Worm (Caenorhabditis elegans) whole organism, L4 larva: ENCODE measurements around the gene rars-1.

Source experiments
- F37D6.2 ChIP-seq: sonication (generic microtip); optimal IDR thresholded peaks from 2 replicates; lab custom pipeline; 2016; ENCODE audit warnings: mild to moderate bottlenecking, missing genetic modification characterization, missing compliant biosample characterization
- F49E8.2 ChIP-seq: sonication (generic microtip); optimal IDR thresholded peaks from 2 replicates; lab custom pipeline; 2016; ENCODE audit warnings: missing compliant biosample characterization, mild to moderate bottlenecking, missing genetic modification characterization, borderline replicate concordance
- Y105C5A.15 ChIP-seq: fragments of 200-800 bp; sonication (Bioruptor generic); IDR thresholded peaks from 2 replicates; pipeline ENCODE4 v1.3.6; 2022; ENCODE audit warnings: missing genetic modification characterization, missing compliant biosample characterization
- ZK546.5 ChIP-seq, 2 experiments: sonication (generic microtip); optimal IDR thresholded peaks; 2 replicates each; lab custom pipeline; 2017; ENCODE audit warnings: missing biosample characterization in 2 of 2, missing genetic modification characterization in 2 of 2
- ceh-82 ChIP-seq: sonication (generic microtip); optimal IDR thresholded peaks from 2 replicates; lab custom pipeline; 2017; ENCODE audit warnings: missing biosample characterization, missing genetic modification characterization
- cey-2 ChIP-seq: sonication (generic microtip); optimal IDR thresholded peaks from 3 replicates; lab custom pipeline; 2017; ENCODE audit warnings: missing genetic modification characterization, mild to moderate bottlenecking, missing compliant biosample characterization, antibody characterized with exemption, borderline replicate concordance; ENCODE audit not compliant: insufficient read depth
- ctbp-1 ChIP-seq: fragments of 200-800 bp; sonication (Bioruptor generic); IDR thresholded peaks from 2 replicates; pipeline ENCODE4 v1.3.6; 2022; ENCODE audit warnings: missing genetic modification reagents, missing genetic modification characterization, missing compliant biosample characterization
- daf-16 ChIP-seq, 3 experiments: sonication (generic microtip); optimal IDR thresholded peaks; 2 replicates each; lab custom pipeline; 2016 to 2017; ENCODE audit warnings: missing genetic modification characterization in 3 of 3, missing genetic modification reagents in 3 of 3, mild to moderate bottlenecking in 2 of 3, missing compliant biosample characterization in 2 of 3, missing biosample characterization in 1 of 3, moderate library complexity in 1 of 3
- egl-27 ChIP-seq: sonication (generic microtip); optimal IDR thresholded peaks from 3 replicates; lab custom pipeline; 2017; ENCODE audit warnings: missing biosample characterization, missing genetic modification reagents, missing genetic modification characterization
- mdt-29 ChIP-seq: fragments of 200-800 bp; sonication (Bioruptor generic); IDR thresholded peaks from 2 replicates; pipeline ENCODE4 v1.3.6; 2022; ENCODE audit warnings: missing genetic modification reagents, missing genetic modification characterization, missing compliant biosample characterization
- mxl-3 ChIP-seq: fragments of 200-800 bp; sonication (Bioruptor generic); optimal IDR thresholded peaks from 2 replicates; lab custom pipeline; 2018; ENCODE audit warnings: mild to moderate bottlenecking, missing genetic modification characterization, missing compliant biosample characterization
- nhr-10 ChIP-seq: fragments of 150-350 bp; optimal IDR thresholded peaks from 2 replicates; lab custom pipeline; 2014; ENCODE audit warnings: missing biosample characterization, missing genetic modification characterization
- nhr-25 ChIP-seq: sonication (generic microtip); optimal IDR thresholded peaks from 2 replicates; lab custom pipeline; 2017; ENCODE audit warnings: missing genetic modification characterization, mild to moderate bottlenecking, missing compliant biosample characterization, antibody characterized with exemption, moderate library complexity, borderline replicate concordance; ENCODE audit not compliant: insufficient read depth
- nhr-42 ChIP-seq: fragments of 200-800 bp; sonication (Bioruptor generic); IDR thresholded peaks from 2 replicates; pipeline ENCODE4 v1.3.6; 2022; ENCODE audit warnings: missing genetic modification characterization, missing compliant biosample characterization
- unc-62 ChIP-seq, 3 experiments: fragments of 150-350 bp in 1 of 3; sonication (generic microtip); optimal IDR thresholded peaks in 2 of 3; peaks in 1 of 3; 1 replicate in 1 of 3; 2 replicates in 2 of 3; lab custom pipeline; 2014 to 2017; ENCODE audit warnings: missing biosample characterization in 3 of 3, missing genetic modification characterization in 3 of 3, missing genetic modification reagents in 3 of 3, missing genotype in 1 of 3
- zfp-3 ChIP-seq: fragments of 200-800 bp; sonication (Bioruptor generic); conservative IDR thresholded peaks from 2 replicates; pipeline ENCODE4 v1.3.6; 2022; ENCODE audit warnings: missing genetic modification reagents, missing genetic modification characterization, missing compliant biosample characterization

Gene rars-1

DNA sequence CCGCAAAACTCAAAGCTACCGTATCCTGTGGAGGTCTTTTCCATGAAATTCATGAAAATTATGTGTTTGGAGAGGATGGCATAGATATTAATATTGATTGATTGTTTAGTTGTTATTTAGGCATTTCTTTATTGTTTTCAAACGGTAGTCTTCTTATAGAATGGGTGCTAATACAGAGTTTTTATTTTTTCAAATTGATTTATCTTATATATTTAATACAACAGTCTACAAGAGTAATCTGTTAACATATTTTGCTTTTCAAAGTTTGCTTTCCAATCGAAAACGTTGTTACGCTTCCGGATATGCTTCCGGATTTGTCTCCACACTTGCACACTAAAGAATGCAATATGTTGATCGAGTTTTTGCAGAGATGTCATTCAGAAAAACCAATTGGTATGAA, 50.2 kb downstream of the rars-1 start, which contains the start of gene C35D10.17:
Gene C35D10.17 (plus strand): TSS at position 301 of the 400 bp plus-strand sequence.
- TF ChIP-seq cey-2 (no peak), zfp-3 (no peak), unc-62 (GFP tag; optimal IDR thresholded peaks at IDR 0.05 in 1 of 2; lab: Kevin White, UChicago) (no peak), unc-62 (tag; optimal IDR thresholded peaks at IDR 0.05; lab: Kevin White, UChicago) (no peak), F37D6.2 (tag; lab: Kevin White, UChicago) (no peak), F49E8.2 (tag; lab: Kevin White, UChicago) (no peak), egl-27 (tag; lab: Kevin White, UChicago) (no peak), ctbp-1 (GFP tag; lab: Robert Waterston, UW) (no peak), ZK546.5 (tag; optimal IDR thresholded peaks at IDR 0.05; lab: Kevin White, UChicago) (no peak), Y105C5A.15 (no peak), mxl-3 (GFP tag; lab: Kevin White, UChicago) (no peak), daf-16 (GFP tag; optimal IDR thresholded peaks at IDR 0.05; lab: Kevin White, UChicago) (no peak), daf-16 (tag; optimal IDR thresholded peaks at IDR 0.05; lab: Kevin White, UChicago) (no peak), nhr-42 (GFP tag; lab: Robert Waterston, UW) (no peak), ceh-82 (tag; lab: Kevin White, UChicago) (no peak), nhr-10 (tag; lab: Kevin White, UChicago) (no peak), nhr-25 (no peak), mdt-29 (GFP tag; lab: Robert Waterston, UW) (no peak)
- TF ChIP-seq, all 104 proteins: peak for 0
